Worm (Caenorhabditis elegans): ENCODE measurements around the gene F08G2.8.
"Not testable (repeated sequence)": the region's sequence is repeated elsewhere in the genome, so short reads cannot be mapped to it uniquely, and the experiment has no call there.

The F08G2.8 gene

ce11 chrII:13852004-13852403 is at the start of gene F08G2.8:
Gene F08G2.8 (plus strand): TSS chrII:13852304.
- TF ChIP-seq F13C5.2 (tag; optimal IDR thresholded peaks at IDR 0.05) (no peak), scrt-1 (GFP tag; IDR thresholded peaks at IDR 0.05) (no peak), hmbx-1 (tag; optimal IDR thresholded peaks at IDR 0.05) (no peak), aly-1 (tag; optimal IDR thresholded peaks at IDR 0.05) (no peak), hnd-1 (tag; optimal IDR thresholded peaks at IDR 0.05) (no peak), tbx-11 (GFP tag; IDR thresholded peaks at IDR 0.05) (no peak)

- TF ChIP-seq ceh-36 (tag; optimal IDR thresholded peaks at IDR 0.05) (no peak), flt-1 (GFP tag; IDR thresholded peaks at IDR 0.05) (no peak), tbx-37 (GFP tag; conservative IDR thresholded peaks at IDR 0.05) (no peak), ama-1 (optimal IDR thresholded peaks at IDR 0.05) (no peak), tra-4 (tag; optimal IDR thresholded peaks at IDR 0.05) (no peak), F13C5.2 (tag; optimal IDR thresholded peaks at IDR 0.05) (no peak), aly-1 (tag; optimal IDR thresholded peaks at IDR 0.05) (no peak), hmg-4 (GFP tag; optimal IDR thresholded peaks at IDR 0.05) (no peak), B0310.2 (tag; optimal IDR thresholded peaks at IDR 0.05) (no peak), ceh-13 (GFP tag; optimal IDR thresholded peaks at IDR 0.05) (no peak), sea-1 (GFP tag; conservative IDR thresholded peaks at IDR 0.05) (no peak), scrt-1 (GFP tag; IDR thresholded peaks at IDR 0.05) (no peak), hmbx-1 (tag; optimal IDR thresholded peaks at IDR 0.05) (no peak), hnd-1 (tag; optimal IDR thresholded peaks at IDR 0.05) (no peak), tbx-11 (GFP tag; IDR thresholded peaks at IDR 0.05) (no peak), ets-7 (tag; optimal IDR thresholded peaks at IDR 0.05) (no peak), pes-1 (GFP tag; IDR thresholded peaks at IDR 0.05) (no peak)
These were observed 45.8 kb upstream of the F08G2.8 start for ce11 chrII:13806269-13806668.

- no peak for TF ChIP-seq F13C5.2 (tag; optimal IDR thresholded peaks at IDR 0.05)
- TF ChIP-seq tra-4 (tag; optimal IDR thresholded peaks at IDR 0.05) = no peak
These were observed 39.8 kb upstream of the F08G2.8 start for ce11 chrII:13812335-13812734.

- no peak for TF ChIP-seq hmbx-1 (tag; optimal IDR thresholded peaks at IDR 0.05)
- TF ChIP-seq sea-1 (GFP tag; conservative IDR thresholded peaks at IDR 0.05) = no peak
- TF ChIP-seq tbx-37 (GFP tag; conservative IDR thresholded peaks at IDR 0.05) = no peak
- TF ChIP-seq tbx-11 (GFP tag; IDR thresholded peaks at IDR 0.05) = no peak
- no peak for TF ChIP-seq F13C5.2 (tag; optimal IDR thresholded peaks at IDR 0.05)
- TF ChIP-seq ets-7 (tag; optimal IDR thresholded peaks at IDR 0.05) = no peak
- TF ChIP-seq flt-1 (GFP tag; IDR thresholded peaks at IDR 0.05) = no peak
- TF ChIP-seq hnd-1 (tag; optimal IDR thresholded peaks at IDR 0.05) = no peak
- TF ChIP-seq aly-1 (tag; optimal IDR thresholded peaks at IDR 0.05) = no peak
- TF ChIP-seq pes-1 (GFP tag; IDR thresholded peaks at IDR 0.05) = no peak
- TF ChIP-seq tra-4 (tag; optimal IDR thresholded peaks at IDR 0.05) = no peak
- TF ChIP-seq ceh-36 (tag; optimal IDR thresholded peaks at IDR 0.05) = no peak
- no peak for TF ChIP-seq hmg-4 (GFP tag; optimal IDR thresholded peaks at IDR 0.05)
- TF ChIP-seq scrt-1 (GFP tag; IDR thresholded peaks at IDR 0.05) = no peak
- TF ChIP-seq ceh-13 (GFP tag; optimal IDR thresholded peaks at IDR 0.05) = no peak
These were observed 38.7 kb upstream of the F08G2.8 start for ce11 chrII:13813413-13813812.

ce11 chrII:13813950-13814349 is 38.2 kb upstream of the F08G2.8 start:
- TF ChIP-seq tbx-11 (GFP tag; IDR thresholded peaks at IDR 0.05) (no peak), aly-1 (tag; optimal IDR thresholded peaks at IDR 0.05) (no peak), hnd-1 (tag; optimal IDR thresholded peaks at IDR 0.05) (no peak), ceh-13 (GFP tag; optimal IDR thresholded peaks at IDR 0.05) (no peak), pes-1 (GFP tag; IDR thresholded peaks at IDR 0.05) (no peak), flt-1 (GFP tag; IDR thresholded peaks at IDR 0.05) (no peak), ceh-36 (tag; optimal IDR thresholded peaks at IDR 0.05) (no peak), ama-1 (optimal IDR thresholded peaks at IDR 0.05) (no peak), sea-1 (GFP tag; conservative IDR thresholded peaks at IDR 0.05) (no peak), B0310.2 (tag; optimal IDR thresholded peaks at IDR 0.05) (no peak), tbx-37 (GFP tag; conservative IDR thresholded peaks at IDR 0.05) (no peak), ets-7 (tag; optimal IDR thresholded peaks at IDR 0.05) (no peak), tra-4 (tag; optimal IDR thresholded peaks at IDR 0.05) (no peak)

ce11 chrII:13815513-13815912 is 36.6 kb upstream of the F08G2.8 start:
- TF ChIP-seq tbx-11 (GFP tag; IDR thresholded peaks at IDR 0.05) = no peak
- no peak for TF ChIP-seq B0310.2 (tag; optimal IDR thresholded peaks at IDR 0.05)
- TF ChIP-seq F13C5.2 (tag; optimal IDR thresholded peaks at IDR 0.05) = no peak
- no peak for TF ChIP-seq hnd-1 (tag; optimal IDR thresholded peaks at IDR 0.05)
- TF ChIP-seq hmbx-1 (tag; optimal IDR thresholded peaks at IDR 0.05) = no peak
- TF ChIP-seq ets-7 (tag; optimal IDR thresholded peaks at IDR 0.05) = no peak
- no peak for TF ChIP-seq pes-1 (GFP tag; IDR thresholded peaks at IDR 0.05)
- TF ChIP-seq scrt-1 (GFP tag; IDR thresholded peaks at IDR 0.05) = no peak
- no peak for TF ChIP-seq tra-4 (tag; optimal IDR thresholded peaks at IDR 0.05)

- peak; percentile 72 for TF ChIP-seq ama-1 (optimal IDR thresholded peaks at IDR 0.05)
- peak; percentile 78; the same call in 1 of the 2 replicates for TF ChIP-seq sea-1 (GFP tag; conservative IDR thresholded peaks at IDR 0.05)
- peak; percentile 67 for TF ChIP-seq pes-1 (GFP tag; IDR thresholded peaks at IDR 0.05)
- TF ChIP-seq aly-1 (tag; optimal IDR thresholded peaks at IDR 0.05) = peak; percentile 73
- TF ChIP-seq scrt-1 (GFP tag; IDR thresholded peaks at IDR 0.05) = 0 out of 2 replicates have a peak, but pooled peaks have one; percentile 11
These were observed 34.6 kb upstream of the F08G2.8 start for ce11 chrII:13817474-13817873.

ce11 chrII:13818043-13818442 is 34.1 kb upstream of the F08G2.8 start, which contains the start of gene his-16:
Gene his-16 (minus strand): TSS chrII:13818143.
- TF ChIP-seq hnd-1 (tag; optimal IDR thresholded peaks at IDR 0.05); pes-1 (GFP tag; IDR thresholded peaks at IDR 0.05); tra-4 (tag; optimal IDR thresholded peaks at IDR 0.05): not testable (repeated sequence)
